Worm (Caenorhabditis elegans) whole organism, L1 larva: ENCODE results near the gene arrd-24.

ENCODE experiments used
- egl-13 ChIP-seq: sonication (generic microtip); optimal IDR thresholded peaks from 2 replicates; lab custom pipeline; 2016; ENCODE audit warnings: missing genotype, missing genetic modification reagents, missing genetic modification characterization, missing compliant biosample characterization
- nhr-237 ChIP-seq: fragments of 150-350 bp; optimal IDR thresholded peaks from 2 replicates; lab custom pipeline; 2014; ENCODE audit warnings: missing biosample characterization, missing genetic modification characterization
- rnt-1 ChIP-seq: sonication (generic microtip); optimal IDR thresholded peaks from 2 replicates; lab custom pipeline; 2016; ENCODE audit warnings: mild to moderate bottlenecking, missing genetic modification characterization, moderate library complexity, missing compliant biosample characterization
- sox-4 ChIP-seq: sonication (generic microtip); optimal IDR thresholded peaks from 2 replicates; lab custom pipeline; 2016; ENCODE audit warnings: missing genetic modification characterization, missing compliant biosample characterization

ce11 chrX:13948810-13949209 lies 31.5 kb downstream of the arrd-24 start, which contains the start of gene alg-1:
- no peak for TF ChIP-seq nhr-237 (tag; lab: Kevin White, UChicago)
- no peak for TF ChIP-seq rnt-1 (tag; lab: Kevin White, UChicago)
- TF ChIP-seq egl-13: no peak
- TF ChIP-seq sox-4 (tag; lab: Kevin White, UChicago): no peak
